Worm (Caenorhabditis elegans): ENCODE results near the gene mcd-1.

DNA sequence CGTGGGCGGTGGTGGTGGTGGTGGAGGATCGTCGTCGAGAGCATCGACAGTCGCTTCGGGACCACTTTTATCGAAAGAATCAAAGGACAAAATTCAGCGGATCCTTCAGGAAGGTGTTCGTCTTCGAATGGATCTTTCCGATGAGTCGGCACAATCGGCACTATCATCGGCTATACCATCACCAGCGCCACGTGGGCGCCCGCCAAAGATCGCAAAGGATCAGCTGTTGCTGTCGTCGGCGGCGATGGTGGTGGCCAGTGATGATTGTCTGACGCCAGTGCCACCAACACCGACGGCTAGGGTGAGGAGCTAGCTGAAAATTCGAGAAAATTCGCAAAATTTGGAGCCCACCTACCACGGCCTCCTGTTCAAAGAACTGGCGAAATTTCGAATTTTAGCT is 10.3 kb upstream of the mcd-1 start:
- TF ChIP-seq efl-1 (optimal IDR thresholded peaks at IDR 0.05) = no peak
- peak in 1 of 2 experiments; percentile 33 for TF ChIP-seq efl-1 (GFP tag; optimal IDR thresholded peaks at IDR 0.05 in 1 of 2)
- TF ChIP-seq mep-1 (tag; optimal IDR thresholded peaks at IDR 0.05) = no peak
- no peak for TF ChIP-seq nhr-12 (tag; optimal IDR thresholded peaks at IDR 0.05)
- TF ChIP-seq nhr-237 (tag; optimal IDR thresholded peaks at IDR 0.05) = no peak
- no peak for TF ChIP-seq fkh-8 (tag; optimal IDR thresholded peaks at IDR 0.05)
- no peak for TF ChIP-seq nhr-76 (tag; optimal IDR thresholded peaks at IDR 0.05)
- no peak for TF ChIP-seq aha-1 (tag; optimal IDR thresholded peaks at IDR 0.05)
- TF ChIP-seq tbx-2 (tag; optimal IDR thresholded peaks at IDR 0.05) = no peak
- no peak for TF ChIP-seq lir-3 (tag; optimal IDR thresholded peaks at IDR 0.05; ENCODE audit: poor library complexity)
- TF ChIP-seq irx-1 (tag; optimal IDR thresholded peaks at IDR 0.05) = no peak
- TF ChIP-seq sox-4 (tag; optimal IDR thresholded peaks at IDR 0.05) = no peak
- no peak for TF ChIP-seq Y116A8C.19 (tag; optimal IDR thresholded peaks at IDR 0.05; ENCODE audit: borderline replicate concordance)
- no peak for TF ChIP-seq hlh-4 (tag; optimal IDR thresholded peaks at IDR 0.05)
- no peak for TF ChIP-seq lsy-2 (tag; optimal IDR thresholded peaks at IDR 0.05)

Data from whole organism, L1 larva.